Fruit fly (Drosophila melanogaster) whole organism, embryonic: ENCODE results near the gene Reepl1.
A peak's percentile ranks its signal among the peaks of the same experiment; 100 is the strongest.

Source experiments
- Aef1 ChIP-seq: fragments of 200-800 bp; sonication (Bioruptor generic); IDR thresholded peaks from 3 replicates; pipeline ENCODE4 v1.3.6; 2022; ENCODE audit warnings: missing biosample characterization, missing genetic modification characterization
- BEAF-32 ChIP-seq: fragments of 200-800 bp; sonication (Bioruptor generic); optimal IDR thresholded peaks from 3 replicates; lab custom pipeline; 2017; ENCODE audit warnings: missing biosample characterization, missing genetic modification characterization, mild to moderate bottlenecking, moderate library complexity, missing genetic modification reagents
- Blimp-1 ChIP-seq: fragments of 200-800 bp; sonication (Bioruptor generic); optimal IDR thresholded peaks from 3 replicates; lab custom pipeline; 2018; ENCODE audit warnings: missing biosample characterization, missing genetic modification characterization, mild to moderate bottlenecking, moderate library complexity, missing genetic modification reagents
- CG13775 ChIP-seq: fragments of 200-800 bp; sonication (Bioruptor generic); optimal IDR thresholded peaks from 3 replicates; lab custom pipeline; 2017; ENCODE audit warnings: missing biosample characterization, mild to moderate bottlenecking, missing genetic modification characterization
- CG14667 ChIP-seq: fragments of 200-800 bp; sonication (Bioruptor generic); IDR thresholded peaks from 2 replicates; pipeline ENCODE4 v1.3.6; 2022; ENCODE audit warnings: missing biosample characterization, missing genetic modification characterization
- CG1529 ChIP-seq: fragments of 200-800 bp; sonication (Bioruptor generic); optimal IDR thresholded peaks from 3 replicates; lab custom pipeline; 2018; ENCODE audit warnings: missing biosample characterization, missing genetic modification characterization
- CG1603 ChIP-seq: fragments of 200-800 bp; sonication (Bioruptor generic); optimal IDR thresholded peaks from 2 replicates; lab custom pipeline; 2019; ENCODE audit warnings: missing biosample characterization, mild to moderate bottlenecking, missing genetic modification characterization, moderate library complexity
- CG16813 ChIP-seq: fragments of 200-800 bp; sonication (Bioruptor generic); IDR thresholded peaks from 3 replicates; pipeline ENCODE4 v1.3.6; 2022; ENCODE audit warnings: missing biosample characterization, missing genetic modification characterization; ENCODE audit not compliant: partially characterized antibody
- CG16863 ChIP-seq: fragments of 200-800 bp; sonication (Bioruptor generic); optimal IDR thresholded peaks from 3 replicates; lab custom pipeline; 2016; ENCODE audit warnings: missing biosample characterization, missing genetic modification characterization
- CG17328 ChIP-seq: fragments of 200-800 bp; sonication (Bioruptor generic); IDR thresholded peaks from 2 replicates; pipeline ENCODE4 v1.3.6; 2022; ENCODE audit warnings: missing biosample characterization, missing genetic modification characterization
- CG17361 ChIP-seq: fragments of 200-800 bp; sonication (Bioruptor generic); IDR thresholded peaks from 3 replicates; pipeline ENCODE4 v1.3.6; 2022; ENCODE audit warnings: missing biosample characterization, missing genetic modification characterization
- CG18011 ChIP-seq: fragments of 200-800 bp; sonication (Bioruptor generic); optimal IDR thresholded peaks from 2 replicates; lab custom pipeline; 2017; ENCODE audit warnings: missing biosample characterization, missing genetic modification characterization, mild to moderate bottlenecking, moderate library complexity, missing genotype
- CG2116 ChIP-seq: fragments of 200-800 bp; sonication (Bioruptor generic); optimal IDR thresholded peaks from 3 replicates; lab custom pipeline; 2018; ENCODE audit warnings: missing biosample characterization, mild to moderate bottlenecking, missing genetic modification characterization
- CG31224 ChIP-seq: fragments of 200-800 bp; sonication (Bioruptor generic); IDR thresholded peaks from 2 replicates; pipeline ENCODE4 v1.3.6; 2022; ENCODE audit warnings: missing biosample characterization, missing genetic modification characterization
- CG31365 ChIP-seq: fragments of 200-800 bp; sonication (Bioruptor generic); optimal IDR thresholded peaks from 2 replicates; lab custom pipeline; 2018; ENCODE audit warnings: missing biosample characterization, mild to moderate bottlenecking, missing genetic modification characterization
- CG6654 ChIP-seq: fragments of 200-800 bp; sonication (Bioruptor generic); optimal IDR thresholded peaks from 2 replicates; lab custom pipeline; 2017; ENCODE audit warnings: missing biosample characterization, mild to moderate bottlenecking, missing genetic modification characterization
- CG6854 ChIP-seq: fragments of 200-800 bp; sonication (Bioruptor generic); optimal IDR thresholded peaks from 3 replicates; lab custom pipeline; 2017; ENCODE audit warnings: missing biosample characterization, mild to moderate bottlenecking, missing genetic modification characterization
- CG7963 ChIP-seq: fragments of 200-800 bp; sonication (Bioruptor generic); IDR thresholded peaks from 3 replicates; pipeline ENCODE4 v1.3.6; 2022; ENCODE audit warnings: missing biosample characterization, missing genetic modification characterization; ENCODE audit not compliant: partially characterized antibody
- CG8944 ChIP-seq: fragments of 200-800 bp; sonication (Bioruptor generic); optimal IDR thresholded peaks from 3 replicates; lab custom pipeline; 2016; ENCODE audit warnings: missing biosample characterization, missing genetic modification characterization
- CG9932 ChIP-seq: fragments of 200-800 bp; sonication (Bioruptor generic); IDR thresholded peaks from 2 replicates; pipeline ENCODE4 v1.3.6; 2022; ENCODE audit warnings: missing biosample characterization, missing genetic modification characterization
- Camta ChIP-seq: fragments of 200-800 bp; sonication (Bioruptor generic); optimal IDR thresholded peaks from 2 replicates; lab custom pipeline; 2016; ENCODE audit warnings: missing biosample characterization, missing genetic modification characterization
- Dbx ChIP-seq: fragments of 200-800 bp; sonication (Bioruptor generic); IDR thresholded peaks from 3 replicates; pipeline ENCODE4 v1.3.6; 2022; ENCODE audit warnings: missing biosample characterization, missing genetic modification characterization
- Dip3 ChIP-seq: fragments of 200-800 bp; sonication (Bioruptor generic); optimal IDR thresholded peaks from 3 replicates; lab custom pipeline; 2016; ENCODE audit warnings: missing biosample characterization, missing genetic modification characterization
- Doc3 ChIP-seq: fragments of 200-800 bp; sonication (Bioruptor generic); IDR thresholded peaks from 3 replicates; pipeline ENCODE4 v1.3.6; 2022; ENCODE audit warnings: missing biosample characterization, missing genetic modification characterization; ENCODE audit not compliant: partially characterized antibody
- Ets65A ChIP-seq: fragments of 200-800 bp; sonication (Bioruptor generic); peaks from one replicate; lab custom pipeline; 2016; ENCODE audit warnings: missing biosample characterization, missing genetic modification characterization
- GATAe ChIP-seq: fragments of 200-800 bp; sonication (Bioruptor generic); conservative IDR thresholded peaks from 2 replicates; pipeline ENCODE4 v1.3.6; 2022; ENCODE audit warnings: missing biosample characterization, missing genetic modification characterization
- Gug ChIP-seq: fragments of 200-800 bp; sonication (Bioruptor generic); IDR thresholded peaks from 4 replicates; pipeline ENCODE4 v1.3.6; 2022; ENCODE audit warnings: missing biosample characterization, missing genetic modification characterization
- Lpt ChIP-seq: fragments of >200 bp; optimal IDR thresholded peaks from 2 replicates; lab custom pipeline; 2018; ENCODE audit warnings: missing biosample characterization, missing genetic modification characterization
- Max ChIP-seq: fragments of 200-800 bp; sonication (Bioruptor generic); optimal IDR thresholded peaks from 2 replicates; lab custom pipeline; 2016; ENCODE audit warnings: missing biosample characterization, mild to moderate bottlenecking, missing genetic modification characterization
- Mrtf ChIP-seq: fragments of 200-800 bp; sonication (Bioruptor generic); IDR thresholded peaks from 3 replicates; pipeline ENCODE4 v1.3.6; 2022; ENCODE audit warnings: missing biosample characterization, missing genetic modification characterization
- Pdp1 ChIP-seq, 2 experiments: fragments of 200-800 bp; sonication (Bioruptor generic); optimal IDR thresholded peaks; 3 replicates each; lab custom pipeline; 2016; ENCODE audit warnings: missing biosample characterization in 2 of 2, missing genetic modification characterization in 2 of 2, mild to moderate bottlenecking in 1 of 2, moderate library complexity in 1 of 2
- Ptx1 ChIP-seq: fragments of 200-800 bp; sonication (Bioruptor generic); IDR thresholded peaks from 2 replicates; pipeline ENCODE4 v1.3.6; 2022; ENCODE audit warnings: missing biosample characterization, missing genetic modification characterization
- Rx ChIP-seq: fragments of 200-800 bp; sonication (Bioruptor generic); IDR thresholded peaks from 2 replicates; pipeline ENCODE4 v1.3.6; 2022; ENCODE audit warnings: missing biosample characterization, missing genetic modification characterization
- Vsx1 ChIP-seq: fragments of 200-800 bp; sonication (Bioruptor generic); optimal IDR thresholded peaks from 2 replicates; lab custom pipeline; 2017; ENCODE audit warnings: missing biosample characterization, mild to moderate bottlenecking, missing genetic modification characterization, missing genetic modification reagents
- al ChIP-seq: fragments of 200-800 bp; sonication (Bioruptor generic); IDR thresholded peaks from 2 replicates; pipeline ENCODE4 v1.3.6; 2022; ENCODE audit warnings: missing biosample characterization, missing genetic modification characterization
- aop ChIP-seq: fragments of 200-800 bp; sonication (Bioruptor generic); IDR thresholded peaks from 2 replicates; pipeline ENCODE4 v1.3.6; 2022; ENCODE audit warnings: missing biosample characterization, missing genetic modification characterization
- btn ChIP-seq: fragments of 200-800 bp; sonication (Bioruptor generic); optimal IDR thresholded peaks from 2 replicates; lab custom pipeline; 2016; ENCODE audit warnings: missing biosample characterization, missing genetic modification characterization
- caup ChIP-seq: fragments of 200-800 bp; sonication (Bioruptor generic); optimal IDR thresholded peaks from 3 replicates; lab custom pipeline; 2017; ENCODE audit warnings: missing biosample characterization, mild to moderate bottlenecking, missing genetic modification characterization, moderate library complexity; ENCODE audit not compliant: severe bottlenecking
- ems ChIP-seq: fragments of 200-800 bp; sonication (Bioruptor generic); optimal IDR thresholded peaks from 3 replicates; lab custom pipeline; 2016; ENCODE audit warnings: missing biosample characterization, missing genetic modification characterization
- ewg ChIP-seq: fragments of 200-800 bp; sonication (Bioruptor generic); optimal IDR thresholded peaks from 3 replicates; lab custom pipeline; 2017; ENCODE audit warnings: mild to moderate bottlenecking, missing biosample characterization, missing genetic modification reagents, missing genetic modification characterization
- fd64A ChIP-seq: fragments of 200-800 bp; sonication (Bioruptor generic); optimal IDR thresholded peaks from 3 replicates; lab custom pipeline; 2018; ENCODE audit warnings: missing biosample characterization, mild to moderate bottlenecking, missing genetic modification characterization
- gro ChIP-seq: fragments of 200-800 bp; sonication (Bioruptor generic); optimal IDR thresholded peaks from 2 replicates; lab custom pipeline; 2016; ENCODE audit warnings: missing biosample characterization, missing genetic modification characterization
- hb ChIP-seq: fragments of 200-800 bp; sonication (Bioruptor generic); IDR thresholded peaks from 3 replicates; pipeline ENCODE4 v1.3.6; 2022; ENCODE audit warnings: missing biosample characterization, missing genetic modification characterization; ENCODE audit not compliant: partially characterized antibody
- pan ChIP-seq, 4 experiments: fragments of >200 bp in 3 of 4; fragments of 200-800 bp in 1 of 4; sonication (Bioruptor generic) in 1 of 4; optimal IDR thresholded peaks in 3 of 4; IDR thresholded peaks in 1 of 4; 2 replicates each; pipeline versions ENCODE4 v1.3.6 to Lab custom; 2017 to 2022; ENCODE audit warnings: missing biosample characterization in 2 of 4, missing genetic modification characterization in 2 of 4, mixed read lengths in 1 of 4
- pnt ChIP-seq: fragments of 200-800 bp; sonication (Bioruptor generic); optimal IDR thresholded peaks from 3 replicates; lab custom pipeline; 2016; ENCODE audit warnings: missing biosample characterization, missing genetic modification characterization
- prd ChIP-seq, 3 experiments: fragments of >200 bp in 2 of 3; fragments of 200-800 bp in 1 of 3; sonication (Bioruptor generic) in 1 of 3; optimal IDR thresholded peaks in 2 of 3; IDR thresholded peaks in 1 of 3; 2 replicates in 2 of 3; 3 replicates in 1 of 3; pipeline versions ENCODE4 v1.3.6 to Lab custom; 2017 to 2022; ENCODE audit warnings: missing biosample characterization in 1 of 3, missing genetic modification characterization in 1 of 3
- row ChIP-seq: fragments of 200-800 bp; sonication (Bioruptor generic); IDR thresholded peaks from 3 replicates; pipeline ENCODE4 v1.3.6; 2022; ENCODE audit warnings: missing biosample characterization, missing genetic modification characterization
- wdn ChIP-seq: fragments of 200-800 bp; sonication (Bioruptor generic); IDR thresholded peaks from 2 replicates; pipeline ENCODE4 v1.3.6; 2022; ENCODE audit warnings: missing biosample characterization, missing genetic modification characterization

The Reepl1 gene

DNA sequence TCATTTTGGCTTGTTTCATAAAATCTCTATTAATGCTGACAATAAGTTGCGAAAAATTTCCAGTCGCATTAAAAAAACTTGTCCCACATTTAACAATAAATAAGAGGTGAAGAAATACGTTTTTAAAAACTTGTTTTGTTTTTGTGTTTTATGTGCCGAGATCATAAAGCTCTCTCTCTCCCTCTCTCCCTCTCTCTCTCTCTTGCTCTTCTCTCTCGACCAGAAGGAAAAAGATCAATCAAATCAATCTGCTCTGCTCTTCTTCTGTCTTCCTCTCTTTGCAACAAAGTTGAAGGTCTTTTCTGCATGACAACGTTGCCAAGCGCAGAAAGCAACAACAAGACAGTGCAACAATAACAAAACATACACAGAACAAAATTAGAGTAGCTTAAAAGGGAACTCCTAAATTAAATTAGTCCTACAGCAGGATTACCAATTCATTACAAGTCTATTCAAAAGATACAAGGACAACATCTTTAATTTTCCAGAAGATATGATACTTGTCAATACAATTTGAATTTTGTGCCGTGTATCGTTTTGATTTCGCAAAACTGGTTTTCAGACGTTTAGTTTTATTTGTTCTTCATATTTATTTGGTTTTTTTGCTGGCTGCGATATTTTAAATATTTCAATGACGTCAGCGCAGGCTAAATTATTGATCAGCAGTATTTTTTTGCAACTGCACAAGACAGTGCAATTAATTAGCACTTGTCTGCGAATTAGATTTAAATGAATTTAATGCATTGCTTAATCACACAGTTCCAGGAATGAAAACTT, 50.3 kb downstream of the Reepl1 start (continued):
- TF ChIP-seq CG1603 (tag; lab: Kevin White, UChicago) = peak; percentile 70
- no peak for TF ChIP-seq pnt
- peak; percentile 28 for TF ChIP-seq ewg (GFP tag; lab: Kevin White, UChicago)
- TF ChIP-seq row (GFP tag; lab: Robert Waterston, UW) = peak; percentile 80
- TF ChIP-seq wdn = peak; percentile 42; the same call in 1 of the 2 replicates
- TF ChIP-seq gro = peak; percentile 69
- TF ChIP-seq al (GFP tag; lab: Robert Waterston, UW) = peak; percentile 67
- peak; percentile 80 for TF ChIP-seq Dip3 (GFP tag; lab: Kevin White, UChicago)
- TF ChIP-seq Vsx1 (GFP tag; lab: Kevin White, UChicago) = peak; percentile 41
- TF ChIP-seq CG8944 = peak; percentile 61
- TF ChIP-seq Gug (GFP tag; lab: Robert Waterston, UW) = peak; percentile 54; the same call in 2 of the 4 replicates
- peak; percentile 2 for TF ChIP-seq CG6854
- TF ChIP-seq CG31365 = peak; percentile 42
- TF ChIP-seq Lpt (GFP tag; lab: Kevin White, UChicago) = no peak
- TF ChIP-seq Blimp-1 (GFP tag; lab: Kevin White, UChicago) = peak; percentile 50
- peak; percentile 95 for TF ChIP-seq Ets65A (GFP tag; lab: Kevin White, UChicago)
- peak; percentile 60 for TF ChIP-seq CG14667
- TF ChIP-seq CG17361 (GFP tag; lab: Robert Waterston, UW) = peak; percentile 65; the same call in 2 of the 3 replicates
- TF ChIP-seq fd64A (GFP tag; lab: Kevin White, UChicago) = no peak
- TF ChIP-seq Pdp1 (GFP tag; optimal IDR thresholded peaks at IDR 0.05; lab: Kevin White, UChicago) = peak in 1 of 2 experiments; percentile 72
- no peak for TF ChIP-seq prd (optimal IDR thresholded peaks at IDR 0.05; lab: Kevin White, UChicago)
- peak; percentile 83 for TF ChIP-seq prd (GFP tag; IDR thresholded peaks at IDR 0.05; lab: Robert Waterston, UW)
- peak; percentile 46 for TF ChIP-seq CG13775
- TF ChIP-seq Mrtf (GFP tag; lab: Robert Waterston, UW) = peak; percentile 76; the same call in 2 of the 3 replicates
- no peak for TF ChIP-seq pan (optimal IDR thresholded peaks at IDR 0.05; lab: Kevin White, UChicago)
- peak in 1 of 2 experiments; percentile 91 for TF ChIP-seq pan (GFP tag; optimal IDR thresholded peaks at IDR 0.05 in 1 of 2, IDR thresholded peaks at IDR 0.05 in 1 of 2)
- TF ChIP-seq CG2116 (GFP tag; lab: Kevin White, UChicago) = peak; percentile 42
- TF ChIP-seq CG9932 (GFP tag; lab: Robert Waterston, UW) = peak; percentile 87
- no peak; the same call in 1 of the 2 replicates for TF ChIP-seq Rx
- TF ChIP-seq Dbx = peak; percentile 64; the same call in 1 of the 3 replicates
- no peak for TF ChIP-seq Doc3
- peak; percentile 66 for TF ChIP-seq CG31224 (GFP tag; lab: Robert Waterston, UW)
- TF ChIP-seq CG17328 (GFP tag; lab: Robert Waterston, UW) = peak; percentile 73
- TF ChIP-seq GATAe (GFP tag; lab: Robert Waterston, UW) = no peak
- no peak for TF ChIP-seq CG7963 (GFP tag; lab: Robert Waterston, UW)
- TF ChIP-seq Ptx1 (GFP tag; lab: Robert Waterston, UW) = peak; percentile 83
- no peak for TF ChIP-seq CG18011 (GFP tag; lab: Kevin White, UChicago)
- TF ChIP-seq caup (GFP tag; lab: Kevin White, UChicago) = peak; percentile 70
- TF ChIP-seq CG6654 (GFP tag; lab: Kevin White, UChicago) = no peak
- TF ChIP-seq Aef1 (GFP tag; lab: Robert Waterston, UW) = peak; percentile 81
- no peak for TF ChIP-seq BEAF-32 (GFP tag; lab: Kevin White, UChicago)
- peak; percentile 9 for TF ChIP-seq CG1529 (GFP tag; lab: Kevin White, UChicago)
- TF ChIP-seq CG16813 (GFP tag; lab: Robert Waterston, UW) = no peak
- peak; percentile 44 for TF ChIP-seq btn
- no peak for TF ChIP-seq aop (GFP tag; lab: Robert Waterston, UW)
- TF ChIP-seq CG16863 = peak; percentile 67
- no peak for TF ChIP-seq hb (GFP tag; lab: Robert Waterston, UW)
- peak; percentile 65 for TF ChIP-seq ems (GFP tag; lab: Kevin White, UChicago)
- no peak for TF ChIP-seq Camta (GFP tag; lab: Kevin White, UChicago)
- TF ChIP-seq Max (GFP tag; lab: Kevin White, UChicago) = no peak
